Worm (Caenorhabditis elegans) whole organism, young adult: ENCODE measurements around the gene cyp-37B1.

Experiments used
- C17E4.6 ChIP-seq: fragments of 200-800 bp; sonication (Bioruptor generic); IDR thresholded peaks from 2 replicates; pipeline ENCODE4 v1.3.6; 2022; ENCODE audit warnings: missing genetic modification reagents, missing genetic modification characterization, missing compliant biosample characterization
- F10E7.11 ChIP-seq: sonication (generic microtip); optimal IDR thresholded peaks from 2 replicates; lab custom pipeline; 2017; ENCODE audit warnings: mild to moderate bottlenecking, missing genetic modification characterization, moderate library complexity, missing compliant biosample characterization
- F22D6.2 ChIP-seq: sonication (generic microtip); optimal IDR thresholded peaks from 2 replicates; lab custom pipeline; 2016; ENCODE audit warnings: mild to moderate bottlenecking, missing genetic modification characterization, missing compliant biosample characterization
- F33H1.4 ChIP-seq: fragments of 200-800 bp; sonication (Bioruptor generic); IDR thresholded peaks from 2 replicates; pipeline ENCODE4 v1.3.6; 2022; ENCODE audit warnings: missing genetic modification reagents, missing genetic modification characterization, missing compliant biosample characterization
- F37B4.10 ChIP-seq: fragments of 200-800 bp; sonication (Bioruptor generic); IDR thresholded peaks from 2 replicates; pipeline ENCODE4 v1.3.6; 2022; ENCODE audit warnings: missing genetic modification characterization, missing compliant biosample characterization
- F52B5.7 ChIP-seq: sonication (generic microtip); optimal IDR thresholded peaks from 2 replicates; lab custom pipeline; 2016; ENCODE audit warnings: mild to moderate bottlenecking, missing genetic modification characterization, missing compliant biosample characterization
- F55B11.4 ChIP-seq: sonication (generic microtip); optimal IDR thresholded peaks from 2 replicates; lab custom pipeline; 2016; ENCODE audit warnings: missing compliant biosample characterization, missing genetic modification characterization, borderline replicate concordance; ENCODE audit not compliant: insufficient read depth
- F57C9.4 ChIP-seq: sonication (generic microtip); optimal IDR thresholded peaks from 2 replicates; lab custom pipeline; 2017; ENCODE audit warnings: mild to moderate bottlenecking, missing genetic modification characterization, missing compliant biosample characterization
- Y67H2A.10 ChIP-seq: fragments of 200-800 bp; sonication (Bioruptor generic); conservative IDR thresholded peaks from 2 replicates; pipeline ENCODE4 v1.3.6; 2022; ENCODE audit warnings: missing genetic modification reagents, missing genetic modification characterization, missing compliant biosample characterization
- Y95B8A.8 ChIP-seq: fragments of 200-800 bp; sonication (Bioruptor generic); IDR thresholded peaks from 2 replicates; pipeline ENCODE4 v1.3.6; 2022; ENCODE audit warnings: missing genetic modification reagents, missing genetic modification characterization, missing compliant biosample characterization
- akir-1 ChIP-seq: fragments of 200-800 bp; sonication (Bioruptor generic); optimal IDR thresholded peaks from 2 replicates; lab custom pipeline; 2018; ENCODE audit warnings: mild to moderate bottlenecking, missing genetic modification characterization, moderate library complexity, missing compliant biosample characterization
- aptf-3 ChIP-seq: fragments of 200-800 bp; sonication (Bioruptor generic); IDR thresholded peaks from 2 replicates; pipeline ENCODE4 v1.3.6; 2022; ENCODE audit warnings: missing genetic modification characterization, missing compliant biosample characterization
- atf-7 ChIP-seq: sonication (generic microtip); optimal IDR thresholded peaks from 2 replicates; lab custom pipeline; 2017; ENCODE audit warnings: mild to moderate bottlenecking, missing genetic modification characterization, missing compliant biosample characterization
- attf-5 ChIP-seq: fragments of 200-800 bp; sonication (Bioruptor generic); optimal IDR thresholded peaks from 2 replicates; lab custom pipeline; 2018; ENCODE audit warnings: mild to moderate bottlenecking, missing genetic modification characterization, missing compliant biosample characterization
- bed-1 ChIP-seq: fragments of 200-800 bp; sonication (Bioruptor generic); IDR thresholded peaks from 2 replicates; pipeline ENCODE4 v1.3.6; 2022; ENCODE audit warnings: missing genetic modification reagents, missing genetic modification characterization, missing compliant biosample characterization
- bed-2 ChIP-seq: fragments of 200-800 bp; sonication (Bioruptor generic); IDR thresholded peaks from 2 replicates; pipeline ENCODE4 v1.3.6; 2022; ENCODE audit warnings: missing genetic modification reagents, missing genetic modification characterization, missing compliant biosample characterization
- cebp-1 ChIP-seq, 2 experiments: fragments of 200-800 bp in 1 of 2; sonication (Bioruptor generic) in 1 of 2; sonication (generic microtip) in 1 of 2; IDR thresholded peaks in 1 of 2; optimal IDR thresholded peaks in 1 of 2; 2 replicates each; pipeline versions ENCODE4 v1.3.6 to Lab custom; 2017 to 2022; ENCODE audit warnings: missing compliant biosample characterization in 2 of 2, missing genetic modification characterization in 2 of 2, mild to moderate bottlenecking in 1 of 2, missing genetic modification reagents in 1 of 2, moderate library complexity in 1 of 2
- ceh-91 ChIP-seq: fragments of 200-800 bp; sonication (Bioruptor generic); IDR thresholded peaks from 2 replicates; pipeline ENCODE4 v1.3.6; 2022; ENCODE audit warnings: missing genetic modification reagents, missing genetic modification characterization, missing compliant biosample characterization
- dox-1 ChIP-seq: fragments of 200-800 bp; sonication (Bioruptor generic); IDR thresholded peaks from 2 replicates; pipeline ENCODE4 v1.3.6; 2022; ENCODE audit warnings: missing genetic modification reagents, missing genetic modification characterization, missing compliant biosample characterization
- egl-18 ChIP-seq: fragments of 200-800 bp; sonication (Bioruptor generic); IDR thresholded peaks from 2 replicates; pipeline ENCODE4 v1.3.6; 2022; ENCODE audit warnings: missing genetic modification reagents, missing genetic modification characterization, missing compliant biosample characterization
- egrh-3 ChIP-seq: fragments of 200-800 bp; sonication (Bioruptor generic); IDR thresholded peaks from 2 replicates; pipeline ENCODE4 v1.3.6; 2022; ENCODE audit warnings: missing genetic modification reagents, missing genetic modification characterization, missing compliant biosample characterization
- ekl-4 ChIP-seq: fragments of 200-800 bp; sonication (Bioruptor generic); IDR thresholded peaks from 2 replicates; pipeline ENCODE4 v1.3.6; 2022; ENCODE audit warnings: missing genetic modification reagents, missing genetic modification characterization, missing compliant biosample characterization
- fkh-3 ChIP-seq: sonication (generic microtip); optimal IDR thresholded peaks from 2 replicates; lab custom pipeline; 2016; ENCODE audit warnings: mild to moderate bottlenecking, missing genetic modification characterization, missing compliant biosample characterization
- him-1 ChIP-seq: sonication (generic microtip); optimal IDR thresholded peaks from 2 replicates; lab custom pipeline; 2016; ENCODE audit warnings: missing genotype, missing genetic modification reagents, missing genetic modification characterization, missing compliant biosample characterization
- hlh-12 ChIP-seq: sonication (generic microtip); optimal IDR thresholded peaks from 2 replicates; lab custom pipeline; 2016; ENCODE audit warnings: missing genetic modification characterization, missing compliant biosample characterization
- hrde-1 ChIP-seq: sonication (generic microtip); optimal IDR thresholded peaks from 2 replicates; lab custom pipeline; 2016; ENCODE audit warnings: missing genetic modification characterization, mild to moderate bottlenecking, missing compliant biosample characterization, moderate library complexity, missing genotype, missing genetic modification reagents, borderline replicate concordance
- hsf-1 ChIP-seq: fragments of 200-800 bp; sonication (Bioruptor generic); IDR thresholded peaks from 2 replicates; pipeline ENCODE4 v1.3.6; 2022; ENCODE audit warnings: missing genetic modification reagents, missing genetic modification characterization, missing compliant biosample characterization
- let-526 ChIP-seq: fragments of 200-800 bp; sonication (Bioruptor generic); IDR thresholded peaks from 2 replicates; pipeline ENCODE4 v1.3.6; 2022; ENCODE audit warnings: missing genetic modification reagents, missing genetic modification characterization, missing compliant biosample characterization
- lin-35 ChIP-seq, 3 experiments: fragments of 150-350 bp in 2 of 3; sonication (generic microtip) in 1 of 3; optimal IDR thresholded peaks; 2 replicates each; lab custom pipeline; 2014 to 2018; ENCODE audit warnings: missing biosample characterization in 3 of 3, missing genetic modification characterization in 3 of 3, missing genetic modification reagents in 3 of 3
- mcd-1 ChIP-seq: fragments of 200-800 bp; sonication (Bioruptor generic); IDR thresholded peaks from 2 replicates; pipeline ENCODE4 v1.3.6; 2022; ENCODE audit warnings: missing genetic modification reagents, missing genetic modification characterization, missing compliant biosample characterization
- nhr-120 ChIP-seq: fragments of 200-800 bp; sonication (Bioruptor generic); IDR thresholded peaks from 2 replicates; pipeline ENCODE4 v1.3.6; 2022; ENCODE audit warnings: missing genetic modification characterization, missing compliant biosample characterization
- nhr-80 ChIP-seq: sonication (generic microtip); optimal IDR thresholded peaks from 2 replicates; lab custom pipeline; 2016; ENCODE audit warnings: missing genetic modification characterization, missing compliant biosample characterization
- rcor-1 ChIP-seq: fragments of 200-800 bp; sonication (Bioruptor generic); IDR thresholded peaks from 2 replicates; pipeline ENCODE4 v1.3.6; 2022; ENCODE audit warnings: missing genetic modification reagents, missing genetic modification characterization, missing compliant biosample characterization
- rec-8 ChIP-seq, 2 experiments: sonication (generic microtip); optimal IDR thresholded peaks; 2 replicates each; lab custom pipeline; 2016; ENCODE audit warnings: mild to moderate bottlenecking in 2 of 2, missing genetic modification characterization in 2 of 2, missing genetic modification reagents in 2 of 2, missing genotype in 2 of 2, missing biosample characterization in 1 of 2, missing compliant biosample characterization in 1 of 2, moderate library complexity in 1 of 2
- rpc-1 ChIP-seq, 2 experiments: fragments of 150-350 bp in 1 of 2; sonication (generic microtip) in 1 of 2; optimal IDR thresholded peaks; 2 replicates each; lab custom pipeline; 2014 to 2018; ENCODE audit warnings: missing biosample characterization in 1 of 2, missing genetic modification characterization in 1 of 2, missing genetic modification reagents in 1 of 2, missing genotype in 1 of 2
- snpc-4 ChIP-seq, 5 experiments: fragments of 150-350 bp in 1 of 5; sonication (generic microtip) in 4 of 5; optimal IDR thresholded peaks; 2 replicates each; lab custom pipeline; 2014 to 2018; ENCODE audit warnings: missing genetic modification characterization in 5 of 5, missing biosample characterization in 3 of 5, antibody characterized with exemption in 2 of 5, mild to moderate bottlenecking in 2 of 5, missing compliant biosample characterization in 2 of 5, missing genotype in 2 of 5, moderate library complexity in 2 of 5, missing genetic modification reagents in 1 of 5
- somi-1 ChIP-seq: fragments of 200-800 bp; sonication (Bioruptor generic); optimal IDR thresholded peaks from 2 replicates; lab custom pipeline; 2018; ENCODE audit warnings: mild to moderate bottlenecking, missing genetic modification characterization, missing compliant biosample characterization
- tlf-1 ChIP-seq: fragments of 200-800 bp; sonication (Bioruptor generic); optimal IDR thresholded peaks from 2 replicates; lab custom pipeline; 2018; ENCODE audit warnings: mild to moderate bottlenecking, missing genetic modification characterization, missing compliant biosample characterization
- unc-62 ChIP-seq: fragments of 150-350 bp; optimal IDR thresholded peaks from 2 replicates; lab custom pipeline; 2014; ENCODE audit warnings: missing biosample characterization, missing genetic modification reagents, missing genetic modification characterization
- ztf-6 ChIP-seq: fragments of 200-800 bp; sonication (Bioruptor generic); IDR thresholded peaks from 2 replicates; pipeline ENCODE4 v1.3.6; 2022; ENCODE audit warnings: missing genetic modification reagents, missing genetic modification characterization, missing compliant biosample characterization

The cyp-37B1 gene

ce11 chrV:16302439-16302838 is 24.5 kb downstream of the cyp-37B1 start, which contains the start of the genes C31A11.13 and oac-6:
Gene C31A11.13 (minus strand): TSS chrV:16302551.
Gene oac-6 (plus strand): TSS chrV:16302717.
- TF ChIP-seq egl-18 (GFP tag; lab: Robert Waterston, UW) (no peak), fkh-3 (tag; lab: Kevin White, UChicago) (no peak), snpc-4 (GFP tag; optimal IDR thresholded peaks at IDR 0.05; lab: Kevin White, UChicago) (no peak), snpc-4 (tag; optimal IDR thresholded peaks at IDR 0.05; lab: Kevin White, UChicago) (peak in 2 of 4 experiments; percentile 14 to 41), aptf-3 (GFP tag; lab: Robert Waterston, UW) (no peak), Y95B8A.8 (GFP tag; lab: Robert Waterston, UW) (no peak), atf-7 (no peak), F37B4.10 (GFP tag; lab: Robert Waterston, UW) (no peak), F10E7.11 (tag; lab: Kevin White, UChicago) (no peak)

DNA sequence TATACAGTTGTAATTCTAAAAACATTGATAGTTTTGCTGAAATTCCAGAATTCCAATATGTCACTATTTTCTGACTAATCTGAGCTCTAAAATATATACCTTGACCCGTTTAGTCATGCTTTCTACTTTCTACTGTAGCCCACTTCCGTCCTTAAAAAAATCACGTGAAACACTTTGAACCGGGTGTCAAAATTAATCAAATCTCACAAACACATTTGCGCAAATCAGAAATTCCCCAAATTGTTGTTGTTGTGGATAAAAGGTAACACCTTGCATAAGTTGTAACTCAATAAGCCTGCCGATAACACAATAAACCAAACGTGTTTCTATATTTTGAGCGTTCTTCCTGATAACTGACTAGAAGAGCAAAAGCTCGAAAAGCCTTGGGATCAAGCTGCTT is 29.3 kb downstream of the cyp-37B1 start, which contains the start of gene srxa-7:
Gene srxa-7 (plus strand): TSS at position 301 of the 400 bp plus-strand sequence.
- TF ChIP-seq rec-8 (tag; optimal IDR thresholded peaks at IDR 0.05; lab: Kevin White, UChicago) (no peak), ekl-4 (GFP tag; lab: Robert Waterston, UW) (no peak), attf-5 (no peak), akir-1 (no peak), F37B4.10 (GFP tag; lab: Robert Waterston, UW) (no peak), snpc-4 (GFP tag; optimal IDR thresholded peaks at IDR 0.05; lab: Kevin White, UChicago) (no peak), snpc-4 (tag; optimal IDR thresholded peaks at IDR 0.05; lab: Kevin White, UChicago) (no peak), him-1 (no peak), ztf-6 (GFP tag; lab: Robert Waterston, UW) (no peak), tlf-1 (GFP tag; lab: Kevin White, UChicago) (no peak), hrde-1 (tag; lab: Kevin White, UChicago) (no peak), dox-1 (GFP tag; lab: Robert Waterston, UW) (no peak)

ce11 chrV:16308343-16308742 is 30.4 kb downstream of the cyp-37B1 start:
- TF ChIP-seq lin-35 (GFP tag; optimal IDR thresholded peaks at IDR 0.05; lab: Kevin White, UChicago) (no peak), mcd-1 (GFP tag; lab: Robert Waterston, UW) (no peak), C17E4.6 (GFP tag; lab: Robert Waterston, UW) (no peak), F55B11.4 (tag; lab: Kevin White, UChicago) (no peak), nhr-80 (tag; lab: Kevin White, UChicago) (no peak), tlf-1 (GFP tag; lab: Kevin White, UChicago) (no peak), let-526 (no peak), F57C9.4 (tag; lab: Kevin White, UChicago) (no peak), atf-7 (no peak), egl-18 (GFP tag; lab: Robert Waterston, UW) (no peak), Y95B8A.8 (GFP tag; lab: Robert Waterston, UW) (no peak), somi-1 (GFP tag; lab: Kevin White, UChicago) (no peak), unc-62 (GFP tag; lab: Kevin White, UChicago) (no peak), ceh-91 (GFP tag; lab: Robert Waterston, UW) (no peak)

DNA sequence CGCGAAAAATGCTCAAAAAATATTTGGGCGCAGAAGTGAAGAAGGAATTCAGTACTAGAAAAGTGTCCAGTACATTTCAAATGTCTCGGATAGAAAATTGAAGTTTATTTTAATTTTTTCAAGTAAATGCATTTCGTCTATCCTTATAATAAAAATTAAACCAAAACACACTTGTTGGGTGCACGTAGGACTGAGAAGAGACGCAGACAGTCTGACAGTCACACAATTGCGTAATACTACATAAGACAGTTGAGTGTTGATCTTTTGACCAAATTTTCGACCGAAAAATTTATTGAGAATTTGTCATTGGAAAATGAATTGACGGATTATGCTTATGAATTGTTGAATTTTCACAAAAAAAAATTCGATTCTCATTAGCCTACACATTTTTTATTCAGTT is 31.6 kb downstream of the cyp-37B1 start, which contains the start of gene oac-7:
Gene oac-7 (plus strand): TSS at position 283 of the 400 bp plus-strand sequence.
- TF ChIP-seq dox-1 (GFP tag; lab: Robert Waterston, UW) (no peak), cebp-1 (GFP tag; IDR thresholded peaks at IDR 0.05; lab: Robert Waterston, UW) (no peak), cebp-1 (tag; optimal IDR thresholded peaks at IDR 0.05; lab: Kevin White, UChicago) (peak; percentile 85)
- TF ChIP-seq, all 124 proteins: peak for 1

DNA sequence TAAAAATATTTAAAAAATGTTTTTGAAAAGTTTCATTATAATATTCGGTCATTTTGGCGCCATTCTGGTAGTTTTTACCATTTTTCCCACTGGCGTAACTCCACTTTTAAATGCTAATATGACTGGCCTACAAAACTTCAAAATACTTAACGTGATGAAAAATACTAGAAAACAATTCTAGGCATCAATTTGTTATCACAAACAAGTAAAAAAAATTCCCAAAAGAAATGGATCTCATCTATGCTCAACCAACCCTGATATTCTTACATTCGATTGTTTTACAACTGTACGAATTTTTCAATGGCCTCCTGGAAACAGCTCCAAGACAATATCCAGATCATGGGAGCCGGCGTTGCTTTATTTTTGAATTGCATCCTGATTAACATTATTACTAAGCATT is 37.1 kb downstream of the cyp-37B1 start, which contains the start of gene str-214:
Gene str-214 (plus strand): TSS at position 301 of the 400 bp plus-strand sequence.
- TF ChIP-seq egrh-3 (GFP tag; lab: Robert Waterston, UW) (no peak), hsf-1 (GFP tag; lab: Robert Waterston, UW) (no peak), hlh-12 (tag; lab: Kevin White, UChicago) (no peak), F22D6.2 (tag; lab: Kevin White, UChicago) (no peak), rpc-1 (optimal IDR thresholded peaks at IDR 0.05; lab: Kevin White, UChicago) (no peak), rpc-1 (tag; optimal IDR thresholded peaks at IDR 0.05; lab: Kevin White, UChicago) (no peak), bed-2 (no peak), rcor-1 (no peak), Y67H2A.10 (GFP tag; lab: Robert Waterston, UW) (no peak), bed-1 (GFP tag; lab: Robert Waterston, UW) (no peak), atf-7 (no peak), nhr-120 (GFP tag; lab: Robert Waterston, UW) (no peak), F52B5.7 (tag; lab: Kevin White, UChicago) (no peak), F33H1.4 (no peak)
